Fruit fly (Drosophila melanogaster) whole organism, adult: ENCODE measurements around the gene CG14780.

Experiments used
- CG14711 ChIP-seq: fragments of 200-800 bp; sonication (Bioruptor generic); optimal IDR thresholded peaks from 2 replicates; lab custom pipeline; 2018; ENCODE audit warnings: missing biosample characterization, mild to moderate bottlenecking, missing genetic modification characterization, moderate library complexity
- CG5204 ChIP-seq: fragments of 200-800 bp; sonication (Bioruptor generic); optimal IDR thresholded peaks from 2 replicates; lab custom pipeline; 2016; ENCODE audit warnings: missing biosample characterization, missing genetic modification characterization
- Hr96 ChIP-seq: fragments of 200-800 bp; sonication (Bioruptor generic); optimal IDR thresholded peaks from 2 replicates; lab custom pipeline; 2016; ENCODE audit warnings: missing biosample characterization, missing genetic modification characterization
- kay ChIP-seq: fragments of 200-800 bp; sonication (Bioruptor generic); peaks from one replicate; lab custom pipeline; 2016; ENCODE audit warnings: missing biosample characterization, missing genetic modification characterization, borderline replicate concordance

DNA sequence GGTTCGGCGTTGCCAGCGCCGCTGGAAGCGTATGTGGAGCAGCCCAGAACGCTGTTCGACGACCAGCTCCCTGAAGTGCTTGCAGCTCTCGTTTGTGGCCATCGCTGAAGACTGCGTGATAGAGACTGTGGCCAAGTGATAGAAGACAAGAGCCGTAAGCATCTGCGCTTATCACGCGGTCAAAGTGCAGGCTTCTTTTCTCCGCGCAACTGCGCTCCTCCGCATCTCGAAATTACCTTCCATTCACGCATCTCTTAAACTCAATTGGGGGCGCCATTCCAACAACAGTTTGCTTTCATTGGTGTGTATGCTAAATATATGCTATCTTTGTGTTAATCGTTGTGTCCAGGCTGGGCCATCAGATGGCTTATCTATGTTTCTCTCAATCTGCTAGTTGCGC, 10.8 kb upstream of the CG14780 start, which contains the start of gene CG14787:
- TF ChIP-seq CG14711 (tag; lab: Kevin White, UChicago), result no peak
- TF ChIP-seq kay, result no peak
- no peak for TF ChIP-seq Hr96 (GFP tag; lab: Kevin White, UChicago)
- TF ChIP-seq CG5204 (GFP tag; lab: Kevin White, UChicago), result no peak
